Worm (Caenorhabditis elegans) whole organism, L1 larva: ENCODE results near the gene ZK596.3.

ENCODE experiments used
- blmp-1 ChIP-seq: fragments of 150-350 bp; optimal IDR thresholded peaks from 2 replicates; lab custom pipeline; 2014; ENCODE audit warnings: missing biosample characterization, missing genetic modification characterization
- ceh-90 ChIP-seq: sonication (generic microtip); optimal IDR thresholded peaks from 2 replicates; lab custom pipeline; 2016; ENCODE audit warnings: missing genetic modification characterization, missing compliant biosample characterization
- elt-2 ChIP-seq: sonication (generic microtip); optimal IDR thresholded peaks from 2 replicates; lab custom pipeline; 2016; ENCODE audit warnings: missing genetic modification characterization, mild to moderate bottlenecking, inconsistent platforms, missing compliant biosample characterization, missing genetic modification reagents
- irx-1 ChIP-seq: sonication (generic microtip); optimal IDR thresholded peaks from 2 replicates; lab custom pipeline; 2016; ENCODE audit warnings: missing genetic modification characterization, missing compliant biosample characterization
- nhr-11 ChIP-seq: fragments of 150-350 bp; optimal IDR thresholded peaks from 2 replicates; lab custom pipeline; 2014; ENCODE audit warnings: missing biosample characterization, missing genetic modification characterization
- nhr-12 ChIP-seq: sonication (generic microtip); optimal IDR thresholded peaks from 2 replicates; lab custom pipeline; 2017; ENCODE audit warnings: missing biosample characterization, missing genetic modification characterization
- nhr-237 ChIP-seq: fragments of 150-350 bp; optimal IDR thresholded peaks from 2 replicates; lab custom pipeline; 2014; ENCODE audit warnings: missing biosample characterization, missing genetic modification characterization
- skn-1 ChIP-seq: fragments of 150-350 bp; optimal IDR thresholded peaks from 2 replicates; lab custom pipeline; 2014; ENCODE audit warnings: missing biosample characterization, missing genetic modification characterization
- sptf-1 ChIP-seq: fragments of 150-350 bp; optimal IDR thresholded peaks from 2 replicates; lab custom pipeline; 2014; ENCODE audit warnings: missing biosample characterization, missing genetic modification characterization
- unc-30 ChIP-seq: sonication (generic microtip); optimal IDR thresholded peaks from 2 replicates; lab custom pipeline; 2017; ENCODE audit warnings: missing biosample characterization, missing genetic modification characterization
- ztf-4 ChIP-seq: fragments of 150-350 bp; optimal IDR thresholded peaks from 2 replicates; lab custom pipeline; 2014; ENCODE audit warnings: missing biosample characterization, missing genetic modification characterization

DNA sequence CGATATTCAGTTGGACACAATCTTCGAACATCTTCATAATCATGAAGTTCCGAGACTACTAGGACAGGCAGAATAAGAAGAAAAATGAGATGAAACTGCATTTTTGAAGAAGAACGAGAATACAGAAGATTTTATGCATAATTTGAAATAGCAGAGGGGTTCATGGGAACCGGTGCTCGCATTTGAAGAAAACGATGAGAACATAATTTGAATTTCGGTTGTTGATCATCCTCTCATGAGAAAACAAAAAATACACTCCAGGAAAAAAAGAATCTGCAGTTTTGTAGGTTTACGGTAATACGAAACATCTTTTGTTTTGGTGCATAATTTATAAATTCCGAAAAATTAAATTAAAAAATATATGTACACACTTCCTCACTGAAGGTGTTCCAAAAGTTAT is 18.3 kb downstream of the ZK596.3 start, which contains the start of gene srlf-11:
- no peak for TF ChIP-seq nhr-237
- TF ChIP-seq irx-1 = no peak
- TF ChIP-seq unc-30 (tag; lab: Kevin White, UChicago) = no peak
- no peak for TF ChIP-seq elt-2 (tag; lab: Kevin White, UChicago)
- TF ChIP-seq blmp-1 = no peak
- no peak for TF ChIP-seq nhr-11 (tag; lab: Kevin White, UChicago)
- no peak for TF ChIP-seq ceh-90
- no peak for TF ChIP-seq nhr-12
- no peak for TF ChIP-seq ztf-4
- TF ChIP-seq sptf-1 (tag; lab: Kevin White, UChicago) = no peak
- no peak for TF ChIP-seq skn-1 (tag; lab: Kevin White, UChicago)
